Worm (Caenorhabditis elegans): ENCODE results near the gene F19H6.5.

F19H6.5 gene

DNA sequence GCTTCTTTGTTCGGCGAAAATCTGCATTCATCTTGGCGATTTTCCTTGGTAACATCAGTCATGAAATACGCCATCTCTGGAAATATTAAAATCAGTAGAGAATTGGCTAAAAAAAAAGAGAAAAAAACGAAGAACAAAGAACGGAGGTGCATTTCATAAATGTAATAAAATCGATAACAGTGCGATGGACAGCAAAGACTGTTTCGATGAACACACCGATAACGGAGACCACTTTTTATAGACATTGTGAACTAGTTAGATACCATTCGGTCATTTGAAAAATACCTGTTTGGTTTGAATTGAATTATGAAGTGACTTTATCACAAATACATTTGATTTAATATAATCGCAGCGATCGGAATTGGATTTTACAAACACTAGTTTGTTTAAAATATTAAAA lies 11.8 kb downstream of the F19H6.5 start, which contains the start of gene F42F12.4 (continued):
- TF ChIP-seq dve-1 (tag; optimal IDR thresholded peaks at IDR 0.05; ENCODE audit: insufficient read depth) (peak; percentile 26), ctbp-1 (GFP tag; IDR thresholded peaks at IDR 0.05) (no peak), ceh-62 (tag; optimal IDR thresholded peaks at IDR 0.05) (no peak), zfp-3 (GFP tag; conservative IDR thresholded peaks at IDR 0.05) (no peak), hlh-11 (tag; optimal IDR thresholded peaks at IDR 0.05) (peak; percentile 0), R02D3.7 (tag; optimal IDR thresholded peaks at IDR 0.05) (no peak), attf-4 (tag; optimal IDR thresholded peaks at IDR 0.05) (no peak), zip-2 (tag; optimal IDR thresholded peaks at IDR 0.05) (no peak), unc-130 (GFP tag; optimal IDR thresholded peaks at IDR 0.05) (no peak), daf-16 (GFP tag; optimal IDR thresholded peaks at IDR 0.05) (no peak), daf-16 (tag; optimal IDR thresholded peaks at IDR 0.05) (peak; percentile 22), daf-12 (tag; optimal IDR thresholded peaks at IDR 0.05) (no peak), nhr-48 (tag; optimal IDR thresholded peaks at IDR 0.05) (no peak), lin-15B (tag; optimal IDR thresholded peaks at IDR 0.05) (no peak), snpc-1.2 (GFP tag; IDR thresholded peaks at IDR 0.05) (no peak), arid-1 (GFP tag; conservative IDR thresholded peaks at IDR 0.05) (no peak), nhr-111 (GFP tag; optimal IDR thresholded peaks at IDR 0.05) (no peak), cey-2 (tag; optimal IDR thresholded peaks at IDR 0.05; ENCODE audit: borderline replicate concordance, insufficient read depth) (no peak), Y48G9A.11 (GFP tag; IDR thresholded peaks at IDR 0.05) (no peak), ceh-44 (GFP tag; IDR thresholded peaks at IDR 0.05) (no peak), skn-1 (tag; optimal IDR thresholded peaks at IDR 0.05) (no peak), mdt-29 (GFP tag; IDR thresholded peaks at IDR 0.05) (no peak), php-3 (GFP tag; IDR thresholded peaks at IDR 0.05) (peak; percentile 15; the same call in 1 of the 2 replicates), madf-9 (GFP tag; conservative IDR thresholded peaks at IDR 0.05) (no peak), nhr-25 (tag; optimal IDR thresholded peaks at IDR 0.05; ENCODE audit: borderline replicate concordance, insufficient read depth) (no peak), mes-2 (tag; optimal IDR thresholded peaks at IDR 0.05; ENCODE audit: poor library complexity, severe bottlenecking) (no peak)

DNA sequence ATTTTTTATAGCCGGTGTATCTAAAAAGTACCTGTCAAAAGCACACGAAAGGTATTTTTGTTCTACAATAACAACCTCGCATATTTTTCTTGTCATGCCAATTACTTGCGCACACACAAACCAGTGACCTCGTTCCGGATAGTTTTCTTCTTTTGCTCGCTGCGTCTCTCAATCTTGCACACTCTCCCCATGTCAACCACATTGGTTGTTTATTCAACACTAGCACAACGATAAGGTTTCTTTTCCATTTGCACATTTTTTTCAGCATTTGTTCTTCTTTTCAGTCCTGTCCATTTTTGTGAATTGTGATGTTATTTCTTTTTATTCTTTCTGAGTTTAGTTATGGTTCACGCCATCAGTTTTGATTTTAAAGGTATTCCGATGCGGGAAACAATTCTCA lies 14.5 kb downstream of the F19H6.5 start, which contains the start of gene F42F12.3:
Gene F42F12.3 (plus strand): TSS at position 372 of the 400 bp plus-strand sequence.
- peak; percentile 21 for TF ChIP-seq nhr-28 (tag; optimal IDR thresholded peaks at IDR 0.05)
- TF ChIP-seq hlh-30 (tag; optimal IDR thresholded peaks at IDR 0.05; ENCODE audit: insufficient read depth): peak; percentile 10
- no peak for TF ChIP-seq unc-62 (GFP tag; optimal IDR thresholded peaks at IDR 0.05 in 1 of 2)
- TF ChIP-seq unc-62 (tag; optimal IDR thresholded peaks at IDR 0.05): no peak
- no peak for TF ChIP-seq saeg-2 (GFP tag; IDR thresholded peaks at IDR 0.05)
- TF ChIP-seq T20F7.1 (GFP tag; optimal IDR thresholded peaks at IDR 0.05): no peak
- TF ChIP-seq zip-2 (tag; optimal IDR thresholded peaks at IDR 0.05): no peak
- no peak for TF ChIP-seq F10B5.3 (tag; optimal IDR thresholded peaks at IDR 0.05)
- TF ChIP-seq nhr-6 (tag; optimal IDR thresholded peaks at IDR 0.05): no peak
- no peak for TF ChIP-seq pqm-1 (tag; optimal IDR thresholded peaks at IDR 0.05)
- TF ChIP-seq pha-4 (GFP tag; IDR thresholded peaks at IDR 0.05): no peak
- no peak for TF ChIP-seq pha-4 (tag; optimal IDR thresholded peaks at IDR 0.05)
- no peak for TF ChIP-seq ceh-32 (tag; optimal IDR thresholded peaks at IDR 0.05; ENCODE audit: poor library complexity)
- no peak for TF ChIP-seq ama-1 (optimal IDR thresholded peaks at IDR 0.05)
- TF ChIP-seq set-16 (GFP tag; IDR thresholded peaks at IDR 0.05): no peak
- TF ChIP-seq daf-16 (GFP tag; optimal IDR thresholded peaks at IDR 0.05): no peak
- peak; percentile 87 for TF ChIP-seq daf-16 (tag; optimal IDR thresholded peaks at IDR 0.05)
- no peak for TF ChIP-seq nhr-237 (tag; optimal IDR thresholded peaks at IDR 0.05)
- TF ChIP-seq nhr-25 (tag; optimal IDR thresholded peaks at IDR 0.05; ENCODE audit: borderline replicate concordance, insufficient read depth): no peak
- TF ChIP-seq hlh-11 (tag; optimal IDR thresholded peaks at IDR 0.05): peak; percentile 30
- no peak for TF ChIP-seq zfp-3 (GFP tag; conservative IDR thresholded peaks at IDR 0.05)
- TF ChIP-seq zfp-2 (tag; optimal IDR thresholded peaks at IDR 0.05): no peak
- TF ChIP-seq ceh-44 (GFP tag; IDR thresholded peaks at IDR 0.05): no peak
- no peak for TF ChIP-seq fos-1 (tag; optimal IDR thresholded peaks at IDR 0.05)
- no peak for TF ChIP-seq lin-39 (tag; optimal IDR thresholded peaks at IDR 0.05)
- TF ChIP-seq mdt-29 (GFP tag; IDR thresholded peaks at IDR 0.05): no peak
- TF ChIP-seq rbr-2 (tag; optimal IDR thresholded peaks at IDR 0.05): no peak
- TF ChIP-seq dmd-8 (GFP tag; IDR thresholded peaks at IDR 0.05): no peak
- no peak for TF ChIP-seq sdz-12 (GFP tag; optimal IDR thresholded peaks at IDR 0.05)
- TF ChIP-seq dmd-6 (GFP tag; IDR thresholded peaks at IDR 0.05): peak; percentile 20; the same call in 1 of the 2 replicates
- no peak for TF ChIP-seq ztf-7 (tag; optimal IDR thresholded peaks at IDR 0.05)
- TF ChIP-seq Y48G9A.11 (GFP tag; IDR thresholded peaks at IDR 0.05): no peak
- no peak for TF ChIP-seq cey-2 (tag; optimal IDR thresholded peaks at IDR 0.05; ENCODE audit: borderline replicate concordance, insufficient read depth)
- no peak for TF ChIP-seq unc-130 (GFP tag; optimal IDR thresholded peaks at IDR 0.05)
- TF ChIP-seq arid-1 (GFP tag; conservative IDR thresholded peaks at IDR 0.05): no peak
- TF ChIP-seq ctbp-1 (GFP tag; IDR thresholded peaks at IDR 0.05): no peak
